Fruit fly (Drosophila melanogaster) whole organism, adult: ENCODE data around the gene sima.
A peak's percentile ranks its signal among the peaks of the same experiment; 100 is the strongest.

Experiments used
- CG14711 ChIP-seq: fragments of 200-800 bp; sonication (Bioruptor generic); optimal IDR thresholded peaks from 2 replicates; lab custom pipeline; 2018; ENCODE audit warnings: missing biosample characterization, mild to moderate bottlenecking, missing genetic modification characterization, moderate library complexity
- CG33017 ChIP-seq: fragments of 200-800 bp; sonication (Bioruptor generic); optimal IDR thresholded peaks from 2 replicates; lab custom pipeline; 2018; ENCODE audit warnings: missing biosample characterization, mild to moderate bottlenecking, missing genetic modification characterization, moderate library complexity
- CG7045 ChIP-seq: fragments of 200-800 bp; sonication (Bioruptor generic); optimal IDR thresholded peaks from 2 replicates; lab custom pipeline; 2017; ENCODE audit warnings: missing biosample characterization, mild to moderate bottlenecking, missing genetic modification characterization
- CG7101 ChIP-seq: fragments of 200-800 bp; sonication (Bioruptor generic); optimal IDR thresholded peaks from 2 replicates; lab custom pipeline; 2018; ENCODE audit warnings: missing biosample characterization, mild to moderate bottlenecking, missing genetic modification characterization, moderate library complexity
- Clk ChIP-seq: fragments of 200-800 bp; sonication (Bioruptor generic); optimal IDR thresholded peaks from 2 replicates; lab custom pipeline; 2017; ENCODE audit warnings: missing biosample characterization, missing genetic modification characterization
- Mnt ChIP-seq: fragments of 200-800 bp; sonication (Bioruptor generic); optimal IDR thresholded peaks from 2 replicates; lab custom pipeline; 2016; ENCODE audit warnings: missing biosample characterization, mild to moderate bottlenecking, missing genetic modification characterization
- cnc ChIP-seq, 2 experiments: fragments of >200 bp; optimal IDR thresholded peaks; 2 replicates each; lab custom pipeline; 2017
- pad ChIP-seq: fragments of 200-800 bp; sonication (Bioruptor generic); optimal IDR thresholded peaks from 3 replicates; lab custom pipeline; 2017; ENCODE audit warnings: missing biosample characterization, missing genetic modification characterization, mild to moderate bottlenecking, moderate library complexity, missing genetic modification reagents

- no peak for TF ChIP-seq Clk (GFP tag; lab: Kevin White, UChicago)
- no peak for TF ChIP-seq CG33017 (tag; lab: Kevin White, UChicago)
- TF ChIP-seq CG7045 (GFP tag; lab: Kevin White, UChicago), result no peak
- TF ChIP-seq Mnt (GFP tag; lab: Kevin White, UChicago), result peak; percentile 15
- TF ChIP-seq cnc (optimal IDR thresholded peaks at IDR 0.05; lab: Kevin White, UChicago), result no peak
- TF ChIP-seq CG7101 (tag; lab: Kevin White, UChicago), result no peak
- no peak for TF ChIP-seq CG14711 (tag; lab: Kevin White, UChicago)
- TF ChIP-seq pad (GFP tag; lab: Kevin White, UChicago), result peak; percentile 99
Observed at dm6 chr3R:30100325-30100975, 42.3 kb downstream of the sima start.
